Worm (Caenorhabditis elegans) whole organism, L1 larva: ENCODE results near the gene cam-1.

Experiments
- ces-1 ChIP-seq: fragments of 150-350 bp; optimal IDR thresholded peaks from 2 replicates; lab custom pipeline; 2014; ENCODE audit warnings: missing biosample characterization, missing genetic modification reagents, missing genetic modification characterization
- ztf-11 ChIP-seq, 2 experiments: sonication (generic microtip); optimal IDR thresholded peaks; 2 replicates each; lab custom pipeline; 2016 to 2017; ENCODE audit warnings: missing genetic modification characterization in 2 of 2, missing biosample characterization in 1 of 2, missing compliant biosample characterization in 1 of 2

- TF ChIP-seq ztf-11 (tag; optimal IDR thresholded peaks at IDR 0.05; lab: Kevin White, UChicago): no peak
- no peak for TF ChIP-seq ces-1 (GFP tag; lab: Kevin White, UChicago)
Observed at ce11 chrII:9284358-9285170, 25.5 kb downstream of the cam-1 start.
